Fruit fly (Drosophila melanogaster): ENCODE measurements around the gene CG3557.
A peak's percentile ranks its signal among the peaks of the same experiment; 100 is the strongest.

Gene CG3557

dm6 chr2L:2348479-2348878 is 37.1 kb downstream of the CG3557 start (continued):
- TF ChIP-seq CG4328 (GFP tag; optimal IDR thresholded peaks at IDR 0.05) (no peak), HHEX (GFP tag; optimal IDR thresholded peaks at IDR 0.05) (peak; percentile 43), en (GFP tag; optimal IDR thresholded peaks at IDR 0.05) (no peak), cwo (GFP tag; optimal IDR thresholded peaks at IDR 0.05) (peak; percentile 37), Trl (optimal IDR thresholded peaks at IDR 0.05) (no peak), Trl (GFP tag; optimal IDR thresholded peaks at IDR 0.05) (no peak), NC2β (GFP tag; optimal IDR thresholded peaks at IDR 0.05) (no peak), CG33213 (GFP tag; optimal IDR thresholded peaks at IDR 0.05) (no peak), Antp (GFP tag; optimal IDR thresholded peaks at IDR 0.05) (no peak), Dad (GFP tag; optimal IDR thresholded peaks at IDR 0.05) (no peak), CG2202 (tag; optimal IDR thresholded peaks at IDR 0.05) (no peak), tin (GFP tag; optimal IDR thresholded peaks at IDR 0.05) (no peak), zen2 (GFP tag; IDR thresholded peaks at IDR 0.05; ENCODE audit: partially characterized antibody) (no peak), Dbx (GFP tag; IDR thresholded peaks at IDR 0.05) (peak; percentile 60; the same call in 1 of the 3 replicates), CG31441 (GFP tag; IDR thresholded peaks at IDR 0.05) (peak; percentile 45; the same call in 1 of the 2 replicates), CG7271 (tag; optimal IDR thresholded peaks at IDR 0.05) (no peak), CkIIα-i1 (GFP tag; IDR thresholded peaks at IDR 0.05) (no peak), CG10267 (tag; optimal IDR thresholded peaks at IDR 0.05) (peak; percentile 14), Dip2 (GFP tag; IDR thresholded peaks at IDR 0.05) (no peak), ac (GFP tag; optimal IDR thresholded peaks at IDR 0.05) (no peak), Oli (tag; optimal IDR thresholded peaks at IDR 0.05) (peak; percentile 12), tio (GFP tag; optimal IDR thresholded peaks at IDR 0.05) (peak; percentile 10), CG3995 (GFP tag; optimal IDR thresholded peaks at IDR 0.05) (no peak), sim (GFP tag; IDR thresholded peaks at IDR 0.05) (no peak), CG18619 (GFP tag; optimal IDR thresholded peaks at IDR 0.05) (peak; percentile 20), Doc2 (GFP tag; IDR thresholded peaks at IDR 0.05) (no peak), exex (tag; optimal IDR thresholded peaks at IDR 0.05) (peak; percentile 12), kni (GFP tag; optimal IDR thresholded peaks at IDR 0.05) (no peak), Dek (tag; optimal IDR thresholded peaks at IDR 0.05) (peak; percentile 20), CG6175 (GFP tag; IDR thresholded peaks at IDR 0.05) (no peak), C15 (GFP tag; IDR thresholded peaks at IDR 0.05) (no peak), CG11247 (GFP tag; IDR thresholded peaks at IDR 0.05) (no peak), CG42726 (GFP tag; IDR thresholded peaks at IDR 0.05; ENCODE audit: partially characterized antibody) (no peak), CG32532 (GFP tag; IDR thresholded peaks at IDR 0.05) (peak; percentile 54; the same call in 1 of the 2 replicates), fd3F (GFP tag; optimal IDR thresholded peaks at IDR 0.05) (peak; percentile 28), CG8089 (GFP tag; optimal IDR thresholded peaks at IDR 0.05) (no peak), Neu2 (GFP tag; optimal IDR thresholded peaks at IDR 0.05; ENCODE audit: borderline replicate concordance) (no peak), grau (tag; optimal IDR thresholded peaks at IDR 0.05) (no peak), caup (GFP tag; optimal IDR thresholded peaks at IDR 0.05; ENCODE audit: severe bottlenecking) (peak; percentile 46), CG14050 (GFP tag; IDR thresholded peaks at IDR 0.05) (peak; percentile 22; the same call in 1 of the 3 replicates), gsb-n (tag; optimal IDR thresholded peaks at IDR 0.05) (no peak), YL-1 (GFP tag; optimal IDR thresholded peaks at IDR 0.05) (no peak), phol (tag; optimal IDR thresholded peaks at IDR 0.05) (peak; percentile 41), ara (GFP tag; IDR thresholded peaks at IDR 0.05) (0 out of 2 replicates have a peak, but pooled peaks have one; percentile 7), nerfin-2 (GFP tag; IDR thresholded peaks at IDR 0.05; ENCODE audit: partially characterized antibody) (no peak), zen (tag; optimal IDR thresholded peaks at IDR 0.05) (peak; percentile 32), CG15479 (GFP tag; optimal IDR thresholded peaks at IDR 0.05) (no peak), B-H2 (GFP tag; optimal IDR thresholded peaks at IDR 0.05) (peak; percentile 46), Tbp (GFP tag; optimal IDR thresholded peaks at IDR 0.05) (no peak), Hsf (GFP tag; optimal IDR thresholded peaks at IDR 0.05) (no peak), Spps (tag; optimal IDR thresholded peaks at IDR 0.05) (no peak)

Data from whole organism, embryonic.